Worm (Caenorhabditis elegans): Measurements from ENCODE around the gene acl-3.

acl-3 gene

DNA sequence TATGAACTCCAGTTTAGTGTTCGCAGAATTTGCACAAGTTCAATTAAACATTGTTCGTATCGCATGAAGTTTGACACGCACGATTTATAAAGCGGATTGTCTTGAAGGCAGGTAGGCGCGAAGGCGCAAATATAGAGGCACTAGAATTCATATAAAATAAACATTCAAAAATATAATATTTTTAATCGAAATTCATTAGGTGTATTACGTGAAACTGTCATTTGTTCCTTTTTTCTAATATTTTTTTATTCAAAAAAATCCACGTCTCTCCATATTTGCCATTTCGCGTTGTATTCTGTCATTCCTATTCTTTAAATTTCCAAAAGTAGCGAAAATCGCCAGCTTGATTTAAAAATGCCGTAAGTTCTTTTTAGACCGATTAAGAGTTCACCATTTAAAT is 10.0 kb downstream of the acl-3 start, which contains the start of gene ZK809.1:
Gene ZK809.1, plus strand, starts transcription at position 301 of the 400 bp plus-strand sequence.
- no peak for TF ChIP-seq nhr-23 (tag; optimal IDR thresholded peaks at IDR 0.05)
- no peak for TF ChIP-seq mab-5 (tag; optimal IDR thresholded peaks at IDR 0.05)
- TF ChIP-seq nhr-10 (tag; optimal IDR thresholded peaks at IDR 0.05), result no peak
- no peak for TF ChIP-seq elt-1 (tag; optimal IDR thresholded peaks at IDR 0.05)
- TF ChIP-seq zag-1 (tag; optimal IDR thresholded peaks at IDR 0.05), result no peak
- TF ChIP-seq gmeb-1 (tag; optimal IDR thresholded peaks at IDR 0.05), result no peak
- no peak for TF ChIP-seq ztf-11 (tag; optimal IDR thresholded peaks at IDR 0.05)

DNA sequence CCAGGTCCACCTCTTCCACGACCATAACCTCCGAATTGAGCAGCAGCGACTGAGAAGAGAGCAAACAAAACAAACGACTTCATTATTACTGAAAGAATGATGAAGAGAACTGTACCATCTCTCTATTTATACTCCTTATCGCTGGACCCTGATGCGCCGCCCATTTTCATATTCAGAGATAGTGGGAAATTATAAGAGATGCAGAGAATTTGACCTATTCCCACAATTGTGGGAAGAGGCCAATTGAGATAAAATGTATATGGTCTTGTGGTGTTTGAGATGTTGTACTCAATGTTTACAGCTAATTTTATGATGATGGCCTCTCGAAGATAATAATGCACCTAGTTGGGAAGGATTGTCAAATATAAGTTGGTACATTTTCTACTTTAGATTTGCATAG is 10.9 kb downstream of the acl-3 start, which contains the start of gene ttr-50:
Gene ttr-50, minus strand, starts transcription at position 101 of the 400 bp plus-strand sequence.
- TF ChIP-seq nhr-12 (tag; optimal IDR thresholded peaks at IDR 0.05) (no peak), lsy-2 (tag; optimal IDR thresholded peaks at IDR 0.05) (no peak), nhr-11 (tag; optimal IDR thresholded peaks at IDR 0.05) (no peak), fos-1 (tag; optimal IDR thresholded peaks at IDR 0.05) (no peak), nhr-6 (tag; optimal IDR thresholded peaks at IDR 0.05) (no peak), nhr-77 (tag; optimal IDR thresholded peaks at IDR 0.05) (no peak), sma-9 (GFP tag; optimal IDR thresholded peaks at IDR 0.05) (no peak), sma-9 (tag; optimal IDR thresholded peaks at IDR 0.05) (no peak), ZK546.5 (tag; optimal IDR thresholded peaks at IDR 0.05) (no peak), zag-1 (tag; optimal IDR thresholded peaks at IDR 0.05) (no peak)

DNA sequence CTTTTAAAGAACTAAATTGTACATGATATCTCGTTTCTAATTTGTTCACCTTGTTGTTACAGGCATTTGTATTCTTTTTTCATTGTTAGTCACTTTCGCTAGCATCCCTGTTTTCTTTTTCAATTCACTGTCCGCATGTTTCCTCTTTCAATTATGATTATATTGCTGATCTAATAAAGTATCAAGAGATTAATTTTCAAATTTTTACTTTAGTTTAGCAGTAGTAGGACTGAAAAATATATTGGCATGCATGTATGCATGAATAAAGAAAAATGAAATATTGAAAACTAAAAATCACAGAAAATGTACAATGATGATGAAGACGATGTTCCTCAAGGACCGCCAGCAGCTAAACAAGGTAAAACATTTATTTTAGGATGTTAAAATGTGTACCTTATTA is 13.8 kb downstream of the acl-3 start, which contains the start of gene rbm-17:
Gene rbm-17, plus strand, starts transcription at position 301 of the 400 bp plus-strand sequence.
- TF ChIP-seq nhr-12 (tag; optimal IDR thresholded peaks at IDR 0.05), result no peak
- TF ChIP-seq blmp-1 (tag; optimal IDR thresholded peaks at IDR 0.05; ENCODE audit: insufficient read depth), result no peak

DNA sequence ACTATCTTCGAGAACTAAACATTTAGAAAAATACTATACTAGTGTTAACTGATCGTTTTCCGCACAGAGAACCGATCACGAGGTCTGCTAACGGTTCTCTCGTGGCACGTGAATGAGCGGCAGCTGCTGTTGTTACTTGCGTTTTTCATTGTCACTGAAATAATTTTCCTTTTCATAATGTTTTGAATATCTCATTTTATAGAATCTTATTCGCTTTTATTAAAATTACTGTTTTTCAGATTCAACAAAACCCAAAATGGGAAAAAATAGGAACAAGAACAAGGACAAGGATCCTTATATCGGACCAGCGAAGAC is 15.5 kb downstream of the acl-3 start, which contains the start of gene F58B3.6:
Gene F58B3.6, plus strand, starts transcription at position 240 of the 315 bp plus-strand sequence.
- TF ChIP-seq C34F6.9 (tag; optimal IDR thresholded peaks at IDR 0.05), result peak; percentile 10
- peak; percentile 27 for TF ChIP-seq gmeb-1 (tag; optimal IDR thresholded peaks at IDR 0.05)
- peak; percentile 27 for TF ChIP-seq sma-9 (GFP tag; optimal IDR thresholded peaks at IDR 0.05)
- TF ChIP-seq sma-9 (tag; optimal IDR thresholded peaks at IDR 0.05), result no peak
- TF ChIP-seq crh-2 (tag; optimal IDR thresholded peaks at IDR 0.05), result peak; percentile 19
- TF ChIP-seq ztf-1 (GFP tag; conservative IDR thresholded peaks at IDR 0.05), result no peak
- no peak for TF ChIP-seq ama-1 (optimal IDR thresholded peaks at IDR 0.05)
- TF ChIP-seq ztf-4 (tag; optimal IDR thresholded peaks at IDR 0.05), result no peak
- TF ChIP-seq lin-13 (GFP tag; optimal IDR thresholded peaks at IDR 0.05), result no peak
- TF ChIP-seq R02D3.7 (tag; optimal IDR thresholded peaks at IDR 0.05), result no peak
- peak in 1 of 2 experiments; percentile 43 for TF ChIP-seq lsy-2 (tag; optimal IDR thresholded peaks at IDR 0.05)
- TF ChIP-seq nhr-25 (tag; optimal IDR thresholded peaks at IDR 0.05), result peak; percentile 3
- no peak for TF ChIP-seq blmp-1 (tag; optimal IDR thresholded peaks at IDR 0.05; ENCODE audit: insufficient read depth)
- peak; percentile 40 for TF ChIP-seq nhr-129 (tag; optimal IDR thresholded peaks at IDR 0.05)

DNA sequence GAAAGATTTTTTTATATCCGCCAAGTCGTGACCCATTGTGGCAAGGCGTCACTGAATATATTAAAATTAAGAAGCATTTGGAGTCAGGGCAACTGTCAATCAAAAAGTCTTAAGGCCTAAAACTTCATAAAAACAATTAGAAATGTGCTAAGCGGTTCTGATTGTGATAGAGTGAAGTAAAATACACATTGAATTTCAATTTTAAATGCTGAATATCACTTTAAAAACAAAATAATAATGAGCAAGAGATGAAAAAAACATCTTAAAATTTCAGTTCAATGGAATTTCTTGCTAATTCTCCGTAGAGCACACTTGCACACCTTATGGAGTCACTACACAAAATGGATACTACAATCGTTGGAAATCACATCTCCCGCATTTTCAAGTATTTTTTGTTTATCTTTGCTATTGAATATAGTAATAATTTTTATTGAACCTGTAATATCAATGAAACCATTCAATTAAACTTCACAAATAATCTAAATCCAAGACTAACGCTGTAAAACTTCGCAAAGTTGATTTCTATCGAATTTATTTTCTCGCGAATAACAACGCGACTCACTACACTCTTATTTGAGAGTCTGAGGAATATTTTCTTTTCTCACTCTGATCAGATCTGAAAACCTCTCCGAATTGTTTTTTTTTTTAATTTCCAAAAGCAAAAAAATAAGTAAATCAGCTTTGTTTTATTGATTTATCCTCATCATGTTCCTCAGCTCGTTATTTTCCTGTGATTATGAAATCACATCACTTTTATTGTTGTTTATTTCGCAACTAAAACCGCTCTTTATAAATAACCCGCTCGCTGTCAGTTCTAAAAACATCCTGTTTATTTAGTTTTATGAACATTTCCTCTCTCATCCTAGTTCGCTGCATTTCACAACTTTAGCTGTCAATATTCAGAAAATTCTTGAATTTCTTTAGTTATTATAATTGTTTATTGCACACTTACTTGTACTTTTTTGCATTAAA is 16.1 kb downstream of the acl-3 start, which contains the start of gene mars-1:
Gene mars-1, minus strand, starts transcription at position 51 of the 972 bp plus-strand sequence.
- TF ChIP-seq nhr-11 (tag; optimal IDR thresholded peaks at IDR 0.05) (no peak), sma-3 (GFP tag; optimal IDR thresholded peaks at IDR 0.05) (peak; percentile 84), F13H6.1 (tag; optimal IDR thresholded peaks at IDR 0.05) (peak; percentile 56), lin-13 (GFP tag; optimal IDR thresholded peaks at IDR 0.05) (peak; percentile 53), nhr-237 (tag; optimal IDR thresholded peaks at IDR 0.05) (no peak), zag-1 (tag; optimal IDR thresholded peaks at IDR 0.05) (peak; percentile 10), fos-1 (tag; optimal IDR thresholded peaks at IDR 0.05) (peak; percentile 17), C34F6.9 (tag; optimal IDR thresholded peaks at IDR 0.05) (peak; percentile 93), ztf-11 (tag; optimal IDR thresholded peaks at IDR 0.05) (no peak), nhr-25 (tag; optimal IDR thresholded peaks at IDR 0.05) (peak; percentile 49), sma-9 (GFP tag; optimal IDR thresholded peaks at IDR 0.05) (peak; percentile 61), sma-9 (tag; optimal IDR thresholded peaks at IDR 0.05) (no peak), lsy-2 (tag; optimal IDR thresholded peaks at IDR 0.05) (peak; percentile 51 to 86), nhr-129 (tag; optimal IDR thresholded peaks at IDR 0.05) (peak; percentile 80), egl-27 (tag; optimal IDR thresholded peaks at IDR 0.05) (no peak), unc-55 (GFP tag; optimal IDR thresholded peaks at IDR 0.05) (peak; percentile 80), gmeb-1 (tag; optimal IDR thresholded peaks at IDR 0.05) (peak; percentile 48), crh-2 (tag; optimal IDR thresholded peaks at IDR 0.05) (peak; percentile 71), lin-11 (tag; optimal IDR thresholded peaks at IDR 0.05) (no peak), nhr-23 (tag; optimal IDR thresholded peaks at IDR 0.05) (no peak), skn-1 (tag; optimal IDR thresholded peaks at IDR 0.05) (peak; percentile 50), peb-1 (tag; optimal IDR thresholded peaks at IDR 0.05) (no peak)

Measured in whole organism, L2 larva.